Fruit fly (Drosophila melanogaster) whole organism, embryonic: Measurements from ENCODE around the gene CG6901.
A peak's percentile ranks its signal among the peaks of the same experiment; 100 is the strongest.

Experiments
- Blimp-1 ChIP-seq: fragments of 200-800 bp; sonication (Bioruptor generic); optimal IDR thresholded peaks from 3 replicates; lab custom pipeline; 2018; ENCODE audit warnings: missing biosample characterization, missing genetic modification characterization, mild to moderate bottlenecking, moderate library complexity, missing genetic modification reagents
- Bteb2 ChIP-seq: fragments of 200-800 bp; sonication (Bioruptor generic); optimal IDR thresholded peaks from 2 replicates; lab custom pipeline; 2016; ENCODE audit warnings: missing biosample characterization, missing genetic modification characterization
- CG10267 ChIP-seq: fragments of 200-800 bp; sonication (Bioruptor generic); optimal IDR thresholded peaks from 2 replicates; lab custom pipeline; 2018; ENCODE audit warnings: missing biosample characterization, mild to moderate bottlenecking, missing genetic modification characterization, moderate library complexity
- CG11093 ChIP-seq: fragments of 200-800 bp; sonication (Bioruptor generic); IDR thresholded peaks from 3 replicates; pipeline ENCODE4 v1.3.6; 2022; ENCODE audit warnings: missing biosample characterization, missing genetic modification characterization
- CG12299 ChIP-seq: fragments of 200-800 bp; sonication (Bioruptor generic); optimal IDR thresholded peaks from 2 replicates; lab custom pipeline; 2018; ENCODE audit warnings: missing biosample characterization, mild to moderate bottlenecking, missing genetic modification characterization
- CG13123 ChIP-seq: fragments of 200-800 bp; sonication (Bioruptor generic); optimal IDR thresholded peaks from 2 replicates; lab custom pipeline; 2016; ENCODE audit warnings: missing biosample characterization, missing genetic modification characterization
- CG13287 ChIP-seq: fragments of 200-800 bp; sonication (Bioruptor generic); IDR thresholded peaks from 2 replicates; pipeline ENCODE4 v1.3.6; 2022; ENCODE audit warnings: missing biosample characterization, missing genetic modification characterization; ENCODE audit not compliant: partially characterized antibody
- CG15011 ChIP-seq: fragments of 200-800 bp; sonication (Bioruptor generic); optimal IDR thresholded peaks from 3 replicates; lab custom pipeline; 2018; ENCODE audit warnings: missing biosample characterization, mild to moderate bottlenecking, missing genetic modification characterization
- CG1647 ChIP-seq: fragments of 200-800 bp; sonication (Bioruptor generic); optimal IDR thresholded peaks from 3 replicates; lab custom pipeline; 2016; ENCODE audit warnings: missing biosample characterization, missing genetic modification characterization
- CG16779 ChIP-seq: fragments of 200-800 bp; sonication (Bioruptor generic); IDR thresholded peaks from 2 replicates; pipeline ENCODE4 v1.3.6; 2022; ENCODE audit warnings: missing biosample characterization, missing genetic modification characterization
- CG17829 ChIP-seq: fragments of 200-800 bp; optimal IDR thresholded peaks from 2 replicates; lab custom pipeline; 2019; ENCODE audit warnings: missing biosample characterization, mild to moderate bottlenecking, missing genetic modification characterization, moderate library complexity
- CG2875 ChIP-seq: fragments of 200-800 bp; sonication (Bioruptor generic); optimal IDR thresholded peaks from 2 replicates; lab custom pipeline; 2017; ENCODE audit warnings: missing biosample characterization, mild to moderate bottlenecking, missing genetic modification characterization, missing genetic modification reagents
- CG30020 ChIP-seq: fragments of 200-800 bp; optimal IDR thresholded peaks from 2 replicates; lab custom pipeline; 2019; ENCODE audit warnings: missing biosample characterization, mild to moderate bottlenecking, missing genetic modification characterization, moderate library complexity
- CG30431 ChIP-seq: fragments of 200-800 bp; sonication (Bioruptor generic); optimal IDR thresholded peaks from 2 replicates; lab custom pipeline; 2017; ENCODE audit warnings: missing biosample characterization, missing genetic modification characterization
- CG31441 ChIP-seq: fragments of 200-800 bp; sonication (Bioruptor generic); IDR thresholded peaks from 2 replicates; pipeline ENCODE4 v1.3.6; 2022; ENCODE audit warnings: missing biosample characterization, missing genetic modification characterization
- CG33213 ChIP-seq: fragments of 200-800 bp; sonication (Bioruptor generic); optimal IDR thresholded peaks from 3 replicates; lab custom pipeline; 2016; ENCODE audit warnings: missing biosample characterization, missing genetic modification characterization
- CG3995 ChIP-seq: fragments of 200-800 bp; sonication (Bioruptor generic); optimal IDR thresholded peaks from 3 replicates; lab custom pipeline; 2016; ENCODE audit warnings: missing biosample characterization, missing genetic modification characterization
- CG4328 ChIP-seq: fragments of 200-800 bp; sonication (Bioruptor generic); optimal IDR thresholded peaks from 3 replicates; lab custom pipeline; 2017; ENCODE audit warnings: missing biosample characterization, missing genetic modification reagents, missing genetic modification characterization
- CG4404 ChIP-seq: fragments of 200-800 bp; sonication (Bioruptor generic); IDR thresholded peaks from 2 replicates; pipeline ENCODE4 v1.3.6; 2022; ENCODE audit warnings: missing biosample characterization, missing genetic modification characterization
- CG6654 ChIP-seq: fragments of 200-800 bp; sonication (Bioruptor generic); optimal IDR thresholded peaks from 2 replicates; lab custom pipeline; 2017; ENCODE audit warnings: missing biosample characterization, mild to moderate bottlenecking, missing genetic modification characterization
- Dek ChIP-seq: fragments of 200-800 bp; sonication (Bioruptor generic); optimal IDR thresholded peaks from 3 replicates; lab custom pipeline; 2019; ENCODE audit warnings: missing biosample characterization, mild to moderate bottlenecking, missing genetic modification characterization, moderate library complexity
- Dfd ChIP-seq, 2 experiments: fragments of >200 bp; optimal IDR thresholded peaks; 2 replicates each; lab custom pipeline; 2017; ENCODE audit warnings: missing biosample characterization in 2 of 2, missing genetic modification characterization in 2 of 2
- E2f2 ChIP-seq: fragments of 200-800 bp; sonication (Bioruptor generic); IDR thresholded peaks from 2 replicates; pipeline ENCODE4 v1.3.6; 2022; ENCODE audit warnings: missing biosample characterization, missing genetic modification characterization
- Hmx ChIP-seq: fragments of 200-800 bp; sonication (Bioruptor generic); optimal IDR thresholded peaks from 2 replicates; lab custom pipeline; 2016; ENCODE audit warnings: missing biosample characterization, missing genetic modification characterization
- Jarid2 ChIP-seq: fragments of 200-800 bp; sonication (Bioruptor generic); optimal IDR thresholded peaks from 3 replicates; lab custom pipeline; 2017; ENCODE audit warnings: mild to moderate bottlenecking, missing biosample characterization, missing genetic modification reagents, missing genetic modification characterization
- MESR4 ChIP-seq: fragments of 200-800 bp; sonication (Bioruptor generic); optimal IDR thresholded peaks from 2 replicates; lab custom pipeline; 2018; ENCODE audit warnings: missing biosample characterization, mild to moderate bottlenecking, missing genetic modification characterization, moderate library complexity
- Meics ChIP-seq: fragments of 200-800 bp; sonication (Bioruptor generic); optimal IDR thresholded peaks from 2 replicates; lab custom pipeline; 2017; ENCODE audit warnings: missing biosample characterization, mild to moderate bottlenecking, missing genetic modification characterization
- Neu2 ChIP-seq: fragments of 200-800 bp; sonication (Bioruptor generic); optimal IDR thresholded peaks from 3 replicates; lab custom pipeline; 2016; ENCODE audit warnings: missing biosample characterization, missing genetic modification characterization, borderline replicate concordance
- Nf-YA ChIP-seq: fragments of 200-800 bp; sonication (Bioruptor generic); IDR thresholded peaks from 2 replicates; pipeline ENCODE4 v1.3.6; 2022; ENCODE audit warnings: missing biosample characterization, missing genetic modification characterization
- Sox100B ChIP-seq: fragments of 200-800 bp; sonication (Bioruptor generic); optimal IDR thresholded peaks from 3 replicates; lab custom pipeline; 2018; ENCODE audit warnings: missing biosample characterization, mild to moderate bottlenecking, missing genetic modification characterization
- Sry-δ ChIP-seq: fragments of 200-800 bp; sonication (Bioruptor generic); optimal IDR thresholded peaks from 2 replicates; lab custom pipeline; 2016; ENCODE audit warnings: missing biosample characterization, missing genetic modification characterization
- ab ChIP-seq: fragments of 200-800 bp; sonication (Bioruptor generic); optimal IDR thresholded peaks from 2 replicates; lab custom pipeline; 2016; ENCODE audit warnings: missing biosample characterization, missing genetic modification characterization
- abd-A ChIP-seq: fragments of 200-800 bp; sonication (Bioruptor generic); optimal IDR thresholded peaks from 3 replicates; lab custom pipeline; 2019; ENCODE audit warnings: missing biosample characterization, mild to moderate bottlenecking, missing genetic modification characterization, moderate library complexity
- al ChIP-seq: fragments of 200-800 bp; sonication (Bioruptor generic); IDR thresholded peaks from 2 replicates; pipeline ENCODE4 v1.3.6; 2022; ENCODE audit warnings: missing biosample characterization, missing genetic modification characterization
- cad ChIP-seq: fragments of >200 bp; optimal IDR thresholded peaks from 2 replicates; lab custom pipeline; 2017; ENCODE audit warnings: missing biosample characterization, missing genetic modification characterization
- danr ChIP-seq: fragments of 200-800 bp; sonication (Bioruptor generic); IDR thresholded peaks from 2 replicates; pipeline ENCODE4 v1.3.6; 2022; ENCODE audit warnings: missing biosample characterization, missing genetic modification characterization
- en ChIP-seq: fragments of 200-800 bp; sonication (Bioruptor generic); optimal IDR thresholded peaks from 2 replicates; lab custom pipeline; 2016; ENCODE audit warnings: missing biosample characterization, missing genetic modification characterization
- gro ChIP-seq: fragments of 200-800 bp; sonication (Bioruptor generic); optimal IDR thresholded peaks from 2 replicates; lab custom pipeline; 2016; ENCODE audit warnings: missing biosample characterization, missing genetic modification characterization
- kay ChIP-seq: fragments of 200-800 bp; sonication (Bioruptor generic); optimal IDR thresholded peaks from 2 replicates; lab custom pipeline; 2016; ENCODE audit warnings: missing biosample characterization, missing genetic modification characterization
- ken ChIP-seq: fragments of 200-800 bp; sonication (Bioruptor generic); IDR thresholded peaks from 3 replicates; pipeline ENCODE4 v1.3.6; 2022; ENCODE audit warnings: missing biosample characterization, missing genetic modification characterization
- mld ChIP-seq: fragments of 200-800 bp; sonication (Bioruptor generic); IDR thresholded peaks from 3 replicates; pipeline ENCODE4 v1.3.6; 2022; ENCODE audit warnings: missing biosample characterization, missing genetic modification characterization; ENCODE audit not compliant: partially characterized antibody
- onecut ChIP-seq: fragments of 200-800 bp; sonication (Bioruptor generic); IDR thresholded peaks from 2 replicates; pipeline ENCODE4 v1.3.6; 2022; ENCODE audit warnings: missing biosample characterization, missing genetic modification characterization
- pnt ChIP-seq: fragments of 200-800 bp; sonication (Bioruptor generic); optimal IDR thresholded peaks from 3 replicates; lab custom pipeline; 2016; ENCODE audit warnings: missing biosample characterization, missing genetic modification characterization
- run ChIP-seq: fragments of 200-800 bp; sonication (Bioruptor generic); optimal IDR thresholded peaks from 3 replicates; lab custom pipeline; 2018; ENCODE audit warnings: missing biosample characterization, mild to moderate bottlenecking, missing genetic modification characterization
- shn ChIP-seq: fragments of 200-800 bp; sonication (Bioruptor generic); optimal IDR thresholded peaks from 3 replicates; lab custom pipeline; 2016; ENCODE audit warnings: missing biosample characterization, missing genetic modification characterization
- sim ChIP-seq: fragments of 200-800 bp; sonication (Bioruptor generic); IDR thresholded peaks from 2 replicates; pipeline ENCODE4 v1.3.6; 2022; ENCODE audit warnings: missing biosample characterization, missing genetic modification characterization
- slou ChIP-seq: fragments of 200-800 bp; sonication (Bioruptor generic); optimal IDR thresholded peaks from 3 replicates; lab custom pipeline; 2016; ENCODE audit warnings: missing biosample characterization, missing genetic modification characterization
- sr ChIP-seq: fragments of 200-800 bp; sonication (Bioruptor generic); IDR thresholded peaks from 3 replicates; pipeline ENCODE4 v1.3.6; 2022; ENCODE audit warnings: missing biosample characterization, missing genetic modification characterization
- ssp ChIP-seq: fragments of 200-800 bp; sonication (Bioruptor generic); IDR thresholded peaks from 2 replicates; pipeline ENCODE4 v1.3.6; 2022; ENCODE audit warnings: missing biosample characterization, missing genetic modification characterization
- sug ChIP-seq: fragments of 200-800 bp; optimal IDR thresholded peaks from 2 replicates; lab custom pipeline; 2019; ENCODE audit warnings: missing biosample characterization, mild to moderate bottlenecking, missing genetic modification characterization, moderate library complexity
- zen2 ChIP-seq: fragments of 200-800 bp; sonication (Bioruptor generic); IDR thresholded peaks from 3 replicates; pipeline ENCODE4 v1.3.6; 2022; ENCODE audit warnings: missing biosample characterization, missing genetic modification characterization; ENCODE audit not compliant: partially characterized antibody

The CG6901 gene

DNA sequence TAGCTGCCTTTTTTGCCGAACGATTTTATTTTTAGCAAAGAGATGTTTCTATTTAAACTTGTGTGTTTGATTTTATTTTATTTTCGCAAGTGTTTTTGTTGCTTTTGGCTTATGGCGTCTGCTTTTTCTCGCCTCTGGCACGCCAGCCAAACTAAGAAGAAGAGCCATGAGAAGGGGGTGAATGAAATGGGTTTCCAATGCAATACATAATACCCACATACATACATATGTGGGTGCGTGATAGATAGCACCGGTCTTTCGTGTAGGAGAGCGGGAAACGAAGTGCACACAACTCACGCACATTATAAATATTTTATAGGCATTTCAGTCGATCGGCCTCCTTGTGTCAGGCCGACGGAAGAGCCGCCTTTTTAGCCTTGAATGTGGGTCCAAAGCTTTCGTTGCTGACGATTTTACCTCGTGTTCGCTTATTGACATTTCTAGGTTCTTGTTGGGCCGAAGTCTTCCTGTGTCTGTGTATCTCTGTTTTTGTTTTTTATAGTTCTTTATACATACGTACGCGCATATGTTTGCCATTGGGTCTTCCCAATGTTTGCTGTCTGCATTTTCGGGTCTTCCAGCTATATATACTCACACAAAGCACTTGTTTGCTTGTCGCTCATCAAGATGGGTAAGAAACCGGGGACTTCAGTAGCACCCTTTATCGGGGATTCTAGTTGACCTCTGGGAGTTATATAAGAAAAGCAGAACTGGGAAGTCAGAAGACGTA, 47.2 kb upstream of the CG6901 start (continued):
- no peak for TF ChIP-seq mld (GFP tag; lab: Robert Waterston, UW)
- no peak for TF ChIP-seq al
- no peak for TF ChIP-seq CG13287 (GFP tag; lab: Robert Waterston, UW)
- no peak for TF ChIP-seq CG30431 (GFP tag; lab: Kevin White, UChicago)
- TF ChIP-seq CG33213 (GFP tag; lab: Kevin White, UChicago) = no peak
- no peak for TF ChIP-seq Dek
- TF ChIP-seq CG2875 (GFP tag; lab: Kevin White, UChicago) = peak; percentile 21
- TF ChIP-seq CG16779 (GFP tag; lab: Robert Waterston, UW) = no peak
- no peak for TF ChIP-seq Hmx
- no peak for TF ChIP-seq CG11093 (GFP tag; lab: Robert Waterston, UW)
- TF ChIP-seq sr (GFP tag; lab: Robert Waterston, UW) = 0 out of 3 replicates have a peak, but pooled peaks have one; percentile 63
- no peak for TF ChIP-seq MESR4 (GFP tag; lab: Kevin White, UChicago)
- no peak for TF ChIP-seq Meics (GFP tag; lab: Kevin White, UChicago)
- TF ChIP-seq ssp = no peak
- TF ChIP-seq CG4404 = no peak
- no peak for TF ChIP-seq Sry-δ (GFP tag; lab: Kevin White, UChicago)
- TF ChIP-seq Jarid2 = peak; percentile 3
- no peak for TF ChIP-seq zen2 (GFP tag; lab: Robert Waterston, UW)
- TF ChIP-seq sim (GFP tag; lab: Robert Waterston, UW) = no peak
- TF ChIP-seq gro (GFP tag; lab: Kevin White, UChicago) = no peak
- no peak for TF ChIP-seq Blimp-1
- TF ChIP-seq CG13123 = no peak
- TF ChIP-seq CG3995 (GFP tag; lab: Kevin White, UChicago) = no peak
- no peak for TF ChIP-seq CG12299 (tag; lab: Kevin White, UChicago)
- TF ChIP-seq shn = no peak
- TF ChIP-seq danr (GFP tag; lab: Robert Waterston, UW) = no peak
- no peak for TF ChIP-seq Bteb2
- TF ChIP-seq run (tag; lab: Kevin White, UChicago) = no peak
- TF ChIP-seq ken (GFP tag; lab: Robert Waterston, UW) = no peak
- no peak for TF ChIP-seq CG4328 (GFP tag; lab: Kevin White, UChicago)
- TF ChIP-seq Nf-YA = no peak
- no peak for TF ChIP-seq cad (GFP tag; lab: Kevin White, UChicago)
- TF ChIP-seq CG6654 (GFP tag; lab: Kevin White, UChicago) = no peak
- TF ChIP-seq onecut (GFP tag; lab: Robert Waterston, UW) = peak; percentile 13; the same call in 1 of the 2 replicates
- no peak for TF ChIP-seq Neu2 (GFP tag; lab: Kevin White, UChicago)
- no peak for TF ChIP-seq Sox100B (GFP tag; lab: Kevin White, UChicago)
- no peak for TF ChIP-seq CG17829 (tag; lab: Kevin White, UChicago)
- no peak for TF ChIP-seq Dfd (GFP tag; optimal IDR thresholded peaks at IDR 0.05; lab: Kevin White, UChicago)
- TF ChIP-seq CG15011 (GFP tag; lab: Kevin White, UChicago) = no peak
- no peak for TF ChIP-seq CG1647 (GFP tag; lab: Kevin White, UChicago)
- no peak for TF ChIP-seq ab (GFP tag; lab: Kevin White, UChicago)
- TF ChIP-seq pnt (GFP tag; lab: Kevin White, UChicago) = no peak
- no peak for TF ChIP-seq E2f2
- TF ChIP-seq en = no peak
- TF ChIP-seq abd-A (tag; lab: Kevin White, UChicago) = no peak
- no peak for TF ChIP-seq sug (tag; lab: Kevin White, UChicago)
- no peak for TF ChIP-seq kay (GFP tag; lab: Kevin White, UChicago)
- no peak for TF ChIP-seq CG10267 (tag; lab: Kevin White, UChicago)
- TF ChIP-seq CG30020 (tag; lab: Kevin White, UChicago) = no peak
- TF ChIP-seq slou = no peak
- TF ChIP-seq CG31441 (GFP tag; lab: Robert Waterston, UW) = no peak
